Fruit fly (Drosophila melanogaster): ENCODE measurements around the gene CG4198.

The CG4198 gene

DNA sequence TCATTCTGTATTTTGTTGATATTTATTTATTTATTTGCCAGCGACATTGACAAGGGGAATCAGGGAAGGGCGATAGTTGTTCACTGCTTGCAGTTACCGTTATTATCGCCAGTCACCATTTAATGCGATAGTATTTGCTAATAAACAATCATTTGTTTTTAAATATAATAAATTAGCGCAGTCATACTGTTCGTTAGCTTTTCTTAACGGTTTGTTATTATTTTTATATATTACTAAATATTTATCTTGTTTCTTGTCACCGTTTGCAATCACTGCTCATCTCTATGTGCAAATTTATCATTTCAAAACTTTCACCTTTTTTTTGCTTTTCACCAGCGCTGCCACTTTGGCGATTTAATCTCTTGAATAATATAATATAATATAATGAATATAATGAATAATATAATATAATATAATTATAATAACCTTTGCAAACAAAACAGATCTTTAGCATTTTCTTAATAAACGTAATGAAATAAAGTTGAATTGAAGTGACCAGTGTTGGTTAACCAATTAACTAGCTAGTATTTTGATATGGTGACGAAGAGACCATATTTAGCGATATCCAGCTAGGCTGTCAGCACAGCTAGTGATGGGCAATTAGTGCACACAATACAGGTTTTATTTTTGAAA is 16.3 kb downstream of the CG4198 start, which contains the start of the genes CG3309 and XRCC1:
Gene CG3309, minus strand, starts transcription at position 82 of the 633 bp plus-strand sequence.
Gene XRCC1, plus strand, starts transcription at position 611 of the 633 bp plus-strand sequence.
- peak; percentile 3 for TF ChIP-seq CG6765 (GFP tag; optimal IDR thresholded peaks at IDR 0.05)
- TF ChIP-seq dm (GFP tag; optimal IDR thresholded peaks at IDR 0.05), result no peak
- TF ChIP-seq Vsx1 (GFP tag; optimal IDR thresholded peaks at IDR 0.05), result no peak
- peak; percentile 13 for TF ChIP-seq ewg (GFP tag; optimal IDR thresholded peaks at IDR 0.05)
- peak; percentile 86 for TF ChIP-seq CG13287 (GFP tag; IDR thresholded peaks at IDR 0.05; ENCODE audit: partially characterized antibody)
- TF ChIP-seq CG17361 (GFP tag; IDR thresholded peaks at IDR 0.05), result peak; percentile 67
- peak; percentile 96 for TF ChIP-seq CG16813 (GFP tag; IDR thresholded peaks at IDR 0.05; ENCODE audit: partially characterized antibody)
- TF ChIP-seq crc (GFP tag; optimal IDR thresholded peaks at IDR 0.05), result no peak
- peak; percentile 46 for TF ChIP-seq CG10209 (GFP tag; optimal IDR thresholded peaks at IDR 0.05)
- TF ChIP-seq CG7372 (GFP tag; IDR thresholded peaks at IDR 0.05), result peak; percentile 52; the same call in 1 of the 2 replicates
- peak; percentile 59 for TF ChIP-seq CoRest (tag; optimal IDR thresholded peaks at IDR 0.05)
- no peak for TF ChIP-seq hkb (optimal IDR thresholded peaks at IDR 0.05)
- peak; percentile 46; the same call in 1 of the 2 replicates for TF ChIP-seq hkb (GFP tag; IDR thresholded peaks at IDR 0.05)
- TF ChIP-seq CG14667 (GFP tag; IDR thresholded peaks at IDR 0.05), result 0 out of 2 replicates have a peak, but pooled peaks have one; percentile 13
- TF ChIP-seq Sry-β (GFP tag; optimal IDR thresholded peaks at IDR 0.05), result peak; percentile 98
- TF ChIP-seq Optix (GFP tag; IDR thresholded peaks at IDR 0.05), result no peak; the same call in 2 of the 3 replicates
- peak; percentile 54 for TF ChIP-seq Hr3 (GFP tag; optimal IDR thresholded peaks at IDR 0.05)
- peak; percentile 61 for TF ChIP-seq Rfx (GFP tag; IDR thresholded peaks at IDR 0.05)
- TF ChIP-seq tna (GFP tag; IDR thresholded peaks at IDR 0.05; ENCODE audit: partially characterized antibody), result peak; percentile 76
- peak; percentile 51; the same call in 1 of the 2 replicates for TF ChIP-seq klu (GFP tag; IDR thresholded peaks at IDR 0.05)
- peak; percentile 89 for TF ChIP-seq sqz (GFP tag; optimal IDR thresholded peaks at IDR 0.05)
- peak; percentile 89 for TF ChIP-seq CG10267 (tag; optimal IDR thresholded peaks at IDR 0.05)
- peak; percentile 0 for TF ChIP-seq CG6813 (GFP tag; optimal IDR thresholded peaks at IDR 0.05)
- TF ChIP-seq CG7556 (GFP tag; optimal IDR thresholded peaks at IDR 0.05), result peak; percentile 8
- TF ChIP-seq CG18476 (GFP tag; optimal IDR thresholded peaks at IDR 0.05), result peak; percentile 17
- peak; percentile 94 for TF ChIP-seq Scr (GFP tag; IDR thresholded peaks at IDR 0.05; ENCODE audit: partially characterized antibody)
- peak; percentile 23 for TF ChIP-seq Oli (tag; optimal IDR thresholded peaks at IDR 0.05)
- TF ChIP-seq CG9215 (GFP tag; IDR thresholded peaks at IDR 0.05), result peak; percentile 49
- peak; percentile 68 for TF ChIP-seq Sry-δ (GFP tag; optimal IDR thresholded peaks at IDR 0.05)
- peak; percentile 13 for TF ChIP-seq Chrac-16 (GFP tag; optimal IDR thresholded peaks at IDR 0.05)
- TF ChIP-seq CG6683 (GFP tag; optimal IDR thresholded peaks at IDR 0.05), result no peak
- peak; percentile 78; the same call in 2 of the 3 replicates for TF ChIP-seq CG34422 (GFP tag; IDR thresholded peaks at IDR 0.05)
- peak; percentile 42 for TF ChIP-seq CG15696 (tag; optimal IDR thresholded peaks at IDR 0.05)
- peak; percentile 23 for TF ChIP-seq CG1602 (GFP tag; optimal IDR thresholded peaks at IDR 0.05)
- TF ChIP-seq seq (GFP tag; IDR thresholded peaks at IDR 0.05), result 0 out of 2 replicates have a peak, but pooled peaks have one; percentile 49
- TF ChIP-seq CG10366 (GFP tag; IDR thresholded peaks at IDR 0.05), result peak; percentile 57
- no peak for TF ChIP-seq NC2α (GFP tag; optimal IDR thresholded peaks at IDR 0.05)
- no peak for TF ChIP-seq chm (GFP tag; IDR thresholded peaks at IDR 0.05)
- TF ChIP-seq sisA (GFP tag; IDR thresholded peaks at IDR 0.05), result peak; percentile 67
- TF ChIP-seq CG7839 (tag; optimal IDR thresholded peaks at IDR 0.05), result peak; percentile 47
- peak; percentile 53 for TF ChIP-seq CG13424 (tag; optimal IDR thresholded peaks at IDR 0.05)
- TF ChIP-seq Abd-B (GFP tag; optimal IDR thresholded peaks at IDR 0.05), result peak; percentile 34
- TF ChIP-seq CG9817 (tag; optimal IDR thresholded peaks at IDR 0.05), result peak; percentile 54
- TF ChIP-seq BEAF-32 (GFP tag; optimal IDR thresholded peaks at IDR 0.05), result peak; percentile 83
- peak; percentile 93 for TF ChIP-seq row (GFP tag; IDR thresholded peaks at IDR 0.05)
- no peak for TF ChIP-seq CG43689 (GFP tag; IDR thresholded peaks at IDR 0.05)
- peak; percentile 41 for TF ChIP-seq CG10979 (tag; optimal IDR thresholded peaks at IDR 0.05)
- 0 out of 2 replicates have a peak, but pooled peaks have one; percentile 49 for TF ChIP-seq CG11085 (GFP tag; IDR thresholded peaks at IDR 0.05)
- peak; percentile 54 for TF ChIP-seq CG3847 (GFP tag; IDR thresholded peaks at IDR 0.05)
